Worm (Caenorhabditis elegans): Measurements from ENCODE around the gene F26G1.9.

DNA sequence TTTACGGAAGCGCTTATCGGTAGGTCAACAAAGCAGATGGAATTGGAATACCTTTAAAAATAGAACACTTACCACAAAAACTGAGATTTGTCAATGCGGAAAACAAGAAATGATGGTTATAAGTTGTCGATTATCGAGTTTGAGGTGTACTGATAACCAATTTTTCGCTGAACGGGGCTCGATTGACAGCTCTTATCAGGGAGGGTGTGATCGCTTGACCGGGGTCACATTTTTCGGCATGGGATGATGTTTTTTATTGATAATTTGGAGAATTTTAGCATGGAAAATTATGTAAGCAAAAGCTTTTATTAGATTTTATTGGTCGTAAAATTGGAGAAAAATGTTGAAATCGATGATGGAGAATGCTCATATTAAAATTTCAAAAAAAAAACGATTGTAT, 3.9 kb downstream of the F26G1.9 start:
- TF ChIP-seq pax-3 (tag; optimal IDR thresholded peaks at IDR 0.05) (no peak), efl-3 (GFP tag; optimal IDR thresholded peaks at IDR 0.05) (no peak), unc-30 (tag; optimal IDR thresholded peaks at IDR 0.05) (no peak), fkh-10 (GFP tag; optimal IDR thresholded peaks at IDR 0.05) (no peak), zag-1 (tag; optimal IDR thresholded peaks at IDR 0.05) (no peak), dsc-1 (tag; optimal IDR thresholded peaks at IDR 0.05) (no peak), nhr-12 (tag; optimal IDR thresholded peaks at IDR 0.05) (no peak), nhr-76 (tag; optimal IDR thresholded peaks at IDR 0.05) (no peak), mep-1 (tag; optimal IDR thresholded peaks at IDR 0.05) (no peak), tbx-2 (tag; optimal IDR thresholded peaks at IDR 0.05) (no peak), egl-27 (tag; optimal IDR thresholded peaks at IDR 0.05) (no peak), blmp-1 (tag; optimal IDR thresholded peaks at IDR 0.05) (no peak)
